Worm (Caenorhabditis elegans) whole organism, midembryonic: ENCODE data around the gene hsp-16.41.

Source experiments
- med-1 ChIP-seq: sonication (generic microtip); optimal IDR thresholded peaks from 2 replicates; lab custom pipeline; 2017; ENCODE audit warnings: missing genetic modification characterization, mild to moderate bottlenecking, missing compliant biosample characterization, antibody characterized with exemption, missing genetic modification reagents; ENCODE audit not compliant: insufficient read depth
- ztf-23 ChIP-seq: fragments of 200-800 bp; sonication (Bioruptor generic); IDR thresholded peaks from 2 replicates; pipeline ENCODE4 v1.3.6; 2022; ENCODE audit warnings: missing genetic modification reagents, missing genetic modification characterization, missing compliant biosample characterization

ce11 chrV:1760682-1761081 lies 44.3 kb upstream of the hsp-16.41 start, which contains the start of gene clec-205:
- TF ChIP-seq ztf-23 (GFP tag; lab: Robert Waterston, UW), result no peak
- TF ChIP-seq med-1 (GFP tag; lab: Kevin White, UChicago), result no peak
